Worm (Caenorhabditis elegans): Measurements from ENCODE around the gene fbxa-66.

DNA sequence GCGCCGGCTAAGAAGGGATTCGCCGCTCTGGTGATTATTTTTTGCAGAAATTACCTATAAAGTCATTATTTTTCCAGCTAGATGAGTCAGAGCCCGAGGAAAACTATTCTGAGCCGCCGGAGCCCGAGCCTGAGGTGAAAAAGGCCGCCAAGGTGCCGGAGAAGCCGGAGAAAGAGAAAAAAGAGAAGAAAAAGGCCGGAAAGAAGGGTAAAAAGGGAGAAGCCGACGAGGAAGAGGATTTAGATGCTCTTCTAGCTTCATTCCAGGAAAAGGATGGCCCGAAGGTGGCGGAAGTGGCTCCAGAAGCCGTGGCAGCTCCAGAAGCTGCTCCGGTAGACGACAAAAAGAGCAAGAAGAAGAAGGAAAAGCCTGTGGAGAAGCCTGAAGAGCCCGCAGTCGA, 843 bp upstream of the fbxa-66 start:
- no peak for TF ChIP-seq pros-1 (tag; optimal IDR thresholded peaks at IDR 0.05)
- no peak for TF ChIP-seq ama-1 (optimal IDR thresholded peaks at IDR 0.05)
- no peak for TF ChIP-seq fkh-10 (GFP tag; optimal IDR thresholded peaks at IDR 0.05)
- no peak for TF ChIP-seq hlh-30 (tag; optimal IDR thresholded peaks at IDR 0.05; ENCODE audit: insufficient read depth)
- TF ChIP-seq nhr-11 (tag; optimal IDR thresholded peaks at IDR 0.05): no peak
- TF ChIP-seq pqm-1 (tag; optimal IDR thresholded peaks at IDR 0.05): no peak
- no peak for TF ChIP-seq ceh-24 (tag; optimal IDR thresholded peaks at IDR 0.05)

Data from whole organism, late embryonic.